Worm (Caenorhabditis elegans): ENCODE results near the gene H38K22.9.

- no peak for TF ChIP-seq zip-8 (tag; optimal IDR thresholded peaks at IDR 0.05)
- TF ChIP-seq mab-5 (tag; optimal IDR thresholded peaks at IDR 0.05), result no peak
- no peak for TF ChIP-seq sptf-1 (tag; optimal IDR thresholded peaks at IDR 0.05)
- TF ChIP-seq nhr-76 (tag; optimal IDR thresholded peaks at IDR 0.05), result no peak
- no peak for TF ChIP-seq ham-2 (GFP tag; optimal IDR thresholded peaks at IDR 0.05)
- TF ChIP-seq blmp-1 (tag; optimal IDR thresholded peaks at IDR 0.05), result no peak
- TF ChIP-seq lin-13 (tag; optimal IDR thresholded peaks at IDR 0.05), result no peak
- no peak for TF ChIP-seq mep-1 (tag; optimal IDR thresholded peaks at IDR 0.05)
- TF ChIP-seq nhr-12 (tag; optimal IDR thresholded peaks at IDR 0.05), result no peak
- no peak for TF ChIP-seq pha-4 (tag; optimal IDR thresholded peaks at IDR 0.05)
- TF ChIP-seq ces-1 (GFP tag; optimal IDR thresholded peaks at IDR 0.05), result no peak
- TF ChIP-seq bed-3 (GFP tag; optimal IDR thresholded peaks at IDR 0.05), result no peak
Observed at ce11 chrIII:4287379-4287778, 36.6 kb upstream of the H38K22.9 start, which contains the start of gene R10E4.3.
